Fruit fly (Drosophila melanogaster) S2 (cell line): Measurements from ENCODE around the gene Pif1A.

Experiments
- CG8478 ChIP-seq: fragments of >200 bp; optimal IDR thresholded peaks from 2 replicates; lab custom pipeline; 2018
- CTCF ChIP-seq, 2 experiments: fragments of >200 bp; optimal IDR thresholded peaks; 2 replicates each; lab custom pipeline; 2018

DNA sequence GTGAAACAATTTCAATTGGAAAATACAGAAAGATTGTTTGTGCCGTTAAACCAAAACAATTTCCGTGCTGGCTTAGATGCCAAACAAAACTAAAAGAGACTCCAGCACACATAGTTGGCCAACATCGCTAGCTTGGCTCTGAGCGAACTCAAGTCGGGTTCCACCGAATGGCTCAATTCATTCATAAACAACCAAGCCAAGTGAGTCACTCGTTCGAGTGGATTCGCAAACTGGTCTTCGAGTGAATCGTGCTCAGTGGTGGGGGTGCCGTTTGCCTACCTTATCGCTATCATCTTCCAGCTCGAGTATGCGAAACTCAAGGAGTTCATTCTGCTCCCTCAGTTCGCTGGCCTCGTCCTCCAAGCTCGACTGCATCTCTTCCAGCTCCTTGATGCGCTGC, 15.5 kb downstream of the Pif1A start:
- TF ChIP-seq CG8478 (lab: Kevin White, UChicago) (no peak), CTCF (optimal IDR thresholded peaks at IDR 0.05; lab: Kevin White, UChicago) (no peak)
